Fruit fly (Drosophila melanogaster) whole organism, embryonic: ENCODE data around the gene egh.

Source experiments
- B-H2 ChIP-seq: fragments of 200-800 bp; sonication (Bioruptor generic); optimal IDR thresholded peaks from 2 replicates; lab custom pipeline; 2018; ENCODE audit warnings: missing biosample characterization, mild to moderate bottlenecking, missing genetic modification characterization
- CG10654 ChIP-seq: fragments of 200-800 bp; sonication (Bioruptor generic); optimal IDR thresholded peaks from 2 replicates; lab custom pipeline; 2016; ENCODE audit warnings: missing biosample characterization, missing genetic modification characterization
- CG14050 ChIP-seq: fragments of 200-800 bp; sonication (Bioruptor generic); IDR thresholded peaks from 3 replicates; pipeline ENCODE4 v1.3.6; 2022; ENCODE audit warnings: missing biosample characterization, missing genetic modification characterization
- CG6854 ChIP-seq: fragments of 200-800 bp; sonication (Bioruptor generic); optimal IDR thresholded peaks from 3 replicates; lab custom pipeline; 2017; ENCODE audit warnings: missing biosample characterization, mild to moderate bottlenecking, missing genetic modification characterization
- CG7271 ChIP-seq: fragments of 200-800 bp; sonication (Bioruptor generic); optimal IDR thresholded peaks from 2 replicates; lab custom pipeline; 2018; ENCODE audit warnings: missing biosample characterization, mild to moderate bottlenecking, missing genetic modification characterization, moderate library complexity
- CG9797 ChIP-seq: fragments of 200-800 bp; sonication (Bioruptor generic); optimal IDR thresholded peaks from 3 replicates; lab custom pipeline; 2018; ENCODE audit warnings: missing biosample characterization, mild to moderate bottlenecking, missing genetic modification characterization
- Fer2 ChIP-seq: fragments of 200-800 bp; sonication (Bioruptor generic); optimal IDR thresholded peaks from 2 replicates; lab custom pipeline; 2018; ENCODE audit warnings: missing biosample characterization, mild to moderate bottlenecking, missing genetic modification characterization, moderate library complexity
- Sin3A ChIP-seq: fragments of >200 bp; optimal IDR thresholded peaks from 2 replicates; lab custom pipeline; 2018
- Tbp ChIP-seq: fragments of >200 bp; optimal IDR thresholded peaks from 2 replicates; lab custom pipeline; 2018; ENCODE audit warnings: missing biosample characterization, missing genetic modification characterization
- bigmax ChIP-seq: fragments of 200-800 bp; sonication (Bioruptor generic); optimal IDR thresholded peaks from 2 replicates; lab custom pipeline; 2018; ENCODE audit warnings: missing biosample characterization, mild to moderate bottlenecking, missing genetic modification characterization
- jumu ChIP-seq: fragments of 200-800 bp; sonication (Bioruptor generic); optimal IDR thresholded peaks from 3 replicates; lab custom pipeline; 2016; ENCODE audit warnings: missing biosample characterization, missing genetic modification characterization
- nau ChIP-seq: fragments of 200-800 bp; sonication (Bioruptor generic); optimal IDR thresholded peaks from 3 replicates; lab custom pipeline; 2017; ENCODE audit warnings: missing biosample characterization, mild to moderate bottlenecking, missing genetic modification characterization, missing genetic modification reagents

DNA sequence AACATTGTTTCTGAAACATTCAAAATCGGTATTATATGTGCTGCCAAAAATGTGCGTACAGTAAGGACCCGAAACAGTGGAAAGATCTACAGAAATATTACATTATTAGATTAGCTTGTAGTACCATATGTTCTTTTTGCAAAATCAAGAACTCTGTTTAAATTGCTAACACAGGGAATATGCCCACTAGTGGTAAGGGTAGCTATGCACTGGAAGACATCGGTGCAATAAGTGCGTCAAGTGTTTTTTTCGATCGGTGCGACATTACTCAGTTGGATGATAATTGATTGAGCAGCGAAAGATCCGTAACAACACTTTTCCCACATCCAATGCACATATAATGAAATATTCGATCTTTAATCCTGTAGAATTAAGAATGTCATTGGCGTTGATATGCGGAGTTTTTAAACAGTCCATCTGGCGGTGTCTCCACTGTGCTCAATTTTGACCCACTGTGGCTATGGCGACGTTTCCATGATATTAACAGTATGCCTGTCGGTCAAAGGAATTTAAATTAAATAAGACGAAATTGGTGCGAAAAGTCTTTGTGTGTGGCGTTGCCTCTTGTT is 46.9 kb downstream of the egh start:
- TF ChIP-seq bigmax: no peak
- TF ChIP-seq CG6854 (GFP tag; lab: Kevin White, UChicago): no peak
- no peak for TF ChIP-seq Sin3A (lab: Kevin White, UChicago)
- TF ChIP-seq nau (GFP tag; lab: Kevin White, UChicago): no peak
- TF ChIP-seq CG9797: no peak
- no peak for TF ChIP-seq Fer2 (tag; lab: Kevin White, UChicago)
- TF ChIP-seq jumu (GFP tag; lab: Kevin White, UChicago): no peak
- no peak for TF ChIP-seq Tbp (GFP tag; lab: Kevin White, UChicago)
- no peak for TF ChIP-seq CG10654
- TF ChIP-seq B-H2 (GFP tag; lab: Kevin White, UChicago): no peak
- TF ChIP-seq CG7271: no peak
- TF ChIP-seq CG14050 (GFP tag; lab: Robert Waterston, UW): no peak
